Worm (Caenorhabditis elegans): ENCODE measurements around the gene W06F12.2.

DNA sequence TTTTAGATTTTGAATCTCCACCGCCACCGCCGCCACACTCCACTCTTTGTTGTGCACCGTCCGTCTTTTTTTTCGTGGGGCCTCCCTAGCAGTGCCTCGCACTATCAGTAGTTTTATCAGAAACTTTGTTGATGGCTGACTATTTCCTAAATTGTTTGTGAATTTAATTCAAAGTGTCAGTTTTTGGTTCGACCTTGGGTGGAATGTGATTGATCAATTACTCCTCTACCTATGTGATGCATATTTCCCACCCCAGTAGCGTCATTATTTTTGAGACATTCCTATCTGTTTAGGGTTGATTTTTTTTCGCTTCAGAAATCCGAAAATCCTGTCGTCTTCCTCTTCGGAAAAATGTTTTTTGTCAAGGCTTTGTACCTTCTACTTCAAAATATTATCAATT, 20.8 kb downstream of the W06F12.2 start:
- TF ChIP-seq hmbx-1 (tag; optimal IDR thresholded peaks at IDR 0.05) (no peak), flt-1 (GFP tag; IDR thresholded peaks at IDR 0.05) (no peak), ama-1 (optimal IDR thresholded peaks at IDR 0.05) (no peak), tbx-11 (GFP tag; IDR thresholded peaks at IDR 0.05) (no peak), pes-1 (GFP tag; IDR thresholded peaks at IDR 0.05) (no peak), sea-1 (GFP tag; conservative IDR thresholded peaks at IDR 0.05) (no peak), hnd-1 (tag; optimal IDR thresholded peaks at IDR 0.05) (no peak), ets-7 (tag; optimal IDR thresholded peaks at IDR 0.05) (no peak), B0310.2 (tag; optimal IDR thresholded peaks at IDR 0.05) (no peak)

All from whole organism, early embryonic.